Fruit fly (Drosophila melanogaster): ENCODE data around the gene Vps45.

Vps45 gene

dm6 chr3R:9559413-9560014 is 4.2 kb upstream of the Vps45 start, which contains the start of the genes AP-1mu and MBD-like (continued):
- TF ChIP-seq CG10631 (GFP tag; optimal IDR thresholded peaks at IDR 0.05) (peak; percentile 72), svp (GFP tag) (no peak), CG10669 (GFP tag; optimal IDR thresholded peaks at IDR 0.05) (no peak), dac (GFP tag; optimal IDR thresholded peaks at IDR 0.05) (no peak), Hr4 (GFP tag; optimal IDR thresholded peaks at IDR 0.05) (no peak), CG6792 (GFP tag; optimal IDR thresholded peaks at IDR 0.05) (peak; percentile 45), acj6 (GFP tag; optimal IDR thresholded peaks at IDR 0.05) (peak; percentile 67), Met (GFP tag; optimal IDR thresholded peaks at IDR 0.05) (no peak), net (GFP tag; optimal IDR thresholded peaks at IDR 0.05) (no peak), CG6808 (GFP tag; optimal IDR thresholded peaks at IDR 0.05) (no peak), CG15336 (GFP tag; IDR thresholded peaks at IDR 0.05) (0 out of 2 replicates have a peak, but pooled peaks have one; percentile 13), esn (GFP tag; optimal IDR thresholded peaks at IDR 0.05) (peak; percentile 73), fd85E (GFP tag; optimal IDR thresholded peaks at IDR 0.05) (no peak), cyc (GFP tag; optimal IDR thresholded peaks at IDR 0.05) (peak; percentile 75)

dm6 chr3R:9561121-9561520 is 2.6 kb upstream of the Vps45 start:
- TF ChIP-seq CG6163 (GFP tag; IDR thresholded peaks at IDR 0.05) (0 out of 3 replicates have a peak, but pooled peaks have one; percentile 7), CG11294 (GFP tag; IDR thresholded peaks at IDR 0.05) (no peak)

- no peak for TF ChIP-seq Eip78C (GFP tag)
- no peak for TF ChIP-seq CG3032 (tag; optimal IDR thresholded peaks at IDR 0.05)
- no peak for TF ChIP-seq svp (GFP tag)
- TF ChIP-seq Lpt (GFP tag; optimal IDR thresholded peaks at IDR 0.05): no peak
- TF ChIP-seq Hr38 (GFP tag; optimal IDR thresholded peaks at IDR 0.05): no peak
- no peak for TF ChIP-seq CG10669 (GFP tag; optimal IDR thresholded peaks at IDR 0.05)
- TF ChIP-seq Ets21C (GFP tag; optimal IDR thresholded peaks at IDR 0.05): no peak
- no peak for TF ChIP-seq Gug (GFP tag; IDR thresholded peaks at IDR 0.05)
- TF ChIP-seq achi (GFP tag; optimal IDR thresholded peaks at IDR 0.05): no peak
- TF ChIP-seq CG8319 (GFP tag; optimal IDR thresholded peaks at IDR 0.05): no peak
- TF ChIP-seq fd59A (GFP tag; optimal IDR thresholded peaks at IDR 0.05): no peak
- no peak for TF ChIP-seq cyc (GFP tag; optimal IDR thresholded peaks at IDR 0.05)
- no peak for TF ChIP-seq Hr4 (GFP tag; optimal IDR thresholded peaks at IDR 0.05)
- TF ChIP-seq CG16779 (tag; optimal IDR thresholded peaks at IDR 0.05): no peak
- no peak for TF ChIP-seq topi (GFP tag; optimal IDR thresholded peaks at IDR 0.05)
- no peak for TF ChIP-seq pdm3 (GFP tag; optimal IDR thresholded peaks at IDR 0.05)
- TF ChIP-seq CG10631 (GFP tag; optimal IDR thresholded peaks at IDR 0.05): no peak
- TF ChIP-seq Ets96B (tag; optimal IDR thresholded peaks at IDR 0.05): no peak
- no peak for TF ChIP-seq OdsH (GFP tag; optimal IDR thresholded peaks at IDR 0.05)
- no peak for TF ChIP-seq salr (GFP tag; optimal IDR thresholded peaks at IDR 0.05)
Measured at dm6 chr3R:9565895-9566294, 2.2 kb downstream of the Vps45 start, which contains the start of gene CG16789. TSS of gene CG16789 (plus strand) at chr3R:9566195.

- no peak for TF ChIP-seq CG11902 (GFP tag; optimal IDR thresholded peaks at IDR 0.05)
- no peak for TF ChIP-seq CG11762 (GFP tag; optimal IDR thresholded peaks at IDR 0.05; ENCODE audit: insufficient read depth)
- no peak for TF ChIP-seq Hr39 (GFP tag; optimal IDR thresholded peaks at IDR 0.05)
- TF ChIP-seq Hr38 (GFP tag; optimal IDR thresholded peaks at IDR 0.05): no peak
- TF ChIP-seq Eip93F (GFP tag; optimal IDR thresholded peaks at IDR 0.05): no peak
- no peak for TF ChIP-seq CG4318 (GFP tag; optimal IDR thresholded peaks at IDR 0.05)
- TF ChIP-seq achi (GFP tag; optimal IDR thresholded peaks at IDR 0.05): no peak
- no peak for TF ChIP-seq Eip78C (GFP tag)
- TF ChIP-seq CG16779 (tag; optimal IDR thresholded peaks at IDR 0.05): no peak
- TF ChIP-seq svp (GFP tag): no peak
Measured at dm6 chr3R:9570114-9570513, 6.4 kb downstream of the Vps45 start, which contains the start of gene CG16790. TSS of gene CG16790 (minus strand) at chr3R:9570214.

All from whole organism, prepupa.